Worm (Caenorhabditis elegans): ENCODE results near the gene srw-14.

Gene srw-14

ce11 chrV:15225650-15226049, at the start of gene srw-14:
Gene srw-14, plus strand, starts transcription at chrV:15225950.
- TF ChIP-seq rpc-1 (optimal IDR thresholded peaks at IDR 0.05) (no peak), rpc-1 (tag; optimal IDR thresholded peaks at IDR 0.05) (no peak), lin-26 (GFP tag; IDR thresholded peaks at IDR 0.05) (no peak), dpff-1 (tag; optimal IDR thresholded peaks at IDR 0.05) (no peak), ccch-3 (GFP tag; optimal IDR thresholded peaks at IDR 0.05) (no peak), egrh-3 (GFP tag; IDR thresholded peaks at IDR 0.05) (no peak), hmg-1.2 (GFP tag; IDR thresholded peaks at IDR 0.05) (no peak), zfh-2 (GFP tag; conservative IDR thresholded peaks at IDR 0.05) (no peak), nfyb-1 (GFP tag; IDR thresholded peaks at IDR 0.05) (no peak), fkh-3 (tag; optimal IDR thresholded peaks at IDR 0.05) (no peak), hlh-12 (tag; optimal IDR thresholded peaks at IDR 0.05) (no peak), pha-4 (tag; optimal IDR thresholded peaks at IDR 0.05) (no peak), B0035.1 (tag; optimal IDR thresholded peaks at IDR 0.05) (no peak), ZK185.1 (tag; optimal IDR thresholded peaks at IDR 0.05; ENCODE audit: poor library complexity, severe bottlenecking) (no peak), egl-44 (GFP tag; IDR thresholded peaks at IDR 0.05) (no peak), egl-18 (GFP tag; IDR thresholded peaks at IDR 0.05) (no peak), Y53G8AR.9 (GFP tag; conservative IDR thresholded peaks at IDR 0.05) (no peak)

ce11 chrV:15179757-15180156, 46.0 kb upstream of the srw-14 start, which contains the start of gene T09F5.10:
Gene T09F5.10, plus strand, starts transcription at chrV:15180057.
- no peak for TF ChIP-seq attf-5 (GFP tag; optimal IDR thresholded peaks at IDR 0.05)

- no peak for TF ChIP-seq ekl-4 (GFP tag; IDR thresholded peaks at IDR 0.05)
- no peak for TF ChIP-seq B0019.2 (GFP tag; conservative IDR thresholded peaks at IDR 0.05)
- TF ChIP-seq attf-3 (GFP tag; conservative IDR thresholded peaks at IDR 0.05), result no peak
- TF ChIP-seq somi-1 (GFP tag; optimal IDR thresholded peaks at IDR 0.05), result no peak
Observed at ce11 chrV:15181899-15182298, 43.9 kb upstream of the srw-14 start.

- TF ChIP-seq nhr-80 (tag; optimal IDR thresholded peaks at IDR 0.05) (peak; percentile 50), hlh-26 (GFP tag; conservative IDR thresholded peaks at IDR 0.05) (no peak)
Observed at ce11 chrV:15182407-15182806, 43.3 kb upstream of the srw-14 start, which contains the start of gene fbxa-84. Gene fbxa-84, plus strand, starts transcription at chrV:15182440.

- TF ChIP-seq die-1 (tag; optimal IDR thresholded peaks at IDR 0.05) (no peak), snpc-4 (GFP tag; optimal IDR thresholded peaks at IDR 0.05) (no peak), snpc-4 (tag; optimal IDR thresholded peaks at IDR 0.05) (peak in 1 of 4 experiments; percentile 25), cebp-2 (GFP tag; IDR thresholded peaks at IDR 0.05) (no peak), let-607 (tag; optimal IDR thresholded peaks at IDR 0.05) (no peak), unc-62 (GFP tag; optimal IDR thresholded peaks at IDR 0.05) (no peak), Y53F4B.3 (GFP tag; IDR thresholded peaks at IDR 0.05) (no peak), atf-7 (tag; optimal IDR thresholded peaks at IDR 0.05) (no peak), dox-1 (GFP tag; IDR thresholded peaks at IDR 0.05) (peak; percentile 68), C06A6.2 (GFP tag; conservative IDR thresholded peaks at IDR 0.05) (no peak), ztf-25 (GFP tag; IDR thresholded peaks at IDR 0.05) (no peak), rcor-1 (GFP tag; IDR thresholded peaks at IDR 0.05) (peak; percentile 46), F10E7.11 (tag; optimal IDR thresholded peaks at IDR 0.05) (no peak), sdz-38 (tag; optimal IDR thresholded peaks at IDR 0.05) (no peak), tlf-1 (GFP tag; optimal IDR thresholded peaks at IDR 0.05) (peak; percentile 77), snpc-1.3 (tag; optimal IDR thresholded peaks at IDR 0.05; ENCODE audit: insufficient read depth) (peak; percentile 34), tbp1 (GFP tag; optimal IDR thresholded peaks at IDR 0.05) (peak; percentile 61), snpc-3.4 (tag; optimal IDR thresholded peaks at IDR 0.05) (peak; percentile 66)
Observed at ce11 chrV:15184097-15185040, 41.4 kb upstream of the srw-14 start, which contains the start of gene Y75B12B.1. Gene Y75B12B.1, plus strand, starts transcription at chrV:15184699.
